Fruit fly (Drosophila melanogaster) whole organism, embryonic: ENCODE results near the gene NK7.1.

ENCODE experiments used
- Adf1 ChIP-seq: fragments of 200-800 bp; sonication (Bioruptor generic); IDR thresholded peaks from 2 replicates; pipeline ENCODE4 v1.3.6; 2022; ENCODE audit warnings: missing biosample characterization, missing genetic modification characterization
- Atf3 ChIP-seq: fragments of 200-800 bp; sonication (Bioruptor generic); optimal IDR thresholded peaks from 3 replicates; lab custom pipeline; 2016; ENCODE audit warnings: missing biosample characterization, missing genetic modification characterization
- Bdp1 ChIP-seq: fragments of 200-800 bp; sonication (Bioruptor generic); optimal IDR thresholded peaks from 3 replicates; lab custom pipeline; 2016; ENCODE audit warnings: missing biosample characterization, missing genetic modification characterization
- CG11696 ChIP-seq: fragments of 200-800 bp; sonication (Bioruptor generic); IDR thresholded peaks from 2 replicates; pipeline ENCODE4 v1.3.6; 2022; ENCODE audit warnings: missing biosample characterization, missing genetic modification characterization
- CG12155 ChIP-seq: fragments of 200-800 bp; sonication (Bioruptor generic); optimal IDR thresholded peaks from 3 replicates; lab custom pipeline; 2016; ENCODE audit warnings: missing biosample characterization, missing genetic modification characterization
- CG12942 ChIP-seq: fragments of 200-800 bp; sonication (Bioruptor generic); optimal IDR thresholded peaks from 3 replicates; lab custom pipeline; 2016; ENCODE audit warnings: missing biosample characterization, missing genetic modification characterization
- CG14441 ChIP-seq: fragments of 200-800 bp; sonication (Bioruptor generic); IDR thresholded peaks from 2 replicates; pipeline ENCODE4 v1.3.6; 2022; ENCODE audit warnings: missing biosample characterization, missing genetic modification characterization
- CG16815 ChIP-seq: fragments of 200-800 bp; sonication (Bioruptor generic); optimal IDR thresholded peaks from 3 replicates; lab custom pipeline; 2017; ENCODE audit warnings: missing biosample characterization, mild to moderate bottlenecking, missing genetic modification characterization
- CG17385 ChIP-seq: fragments of 200-800 bp; sonication (Bioruptor generic); optimal IDR thresholded peaks from 3 replicates; lab custom pipeline; 2018; ENCODE audit warnings: missing biosample characterization, mild to moderate bottlenecking, missing genetic modification characterization
- CG18011 ChIP-seq: fragments of 200-800 bp; sonication (Bioruptor generic); optimal IDR thresholded peaks from 2 replicates; lab custom pipeline; 2017; ENCODE audit warnings: missing biosample characterization, missing genetic modification characterization, mild to moderate bottlenecking, moderate library complexity, missing genotype
- CG2199 ChIP-seq: fragments of 200-800 bp; sonication (Bioruptor generic); IDR thresholded peaks from 3 replicates; pipeline ENCODE4 v1.3.6; 2022; ENCODE audit warnings: missing biosample characterization, missing genetic modification characterization
- CG2202 ChIP-seq: fragments of 200-800 bp; sonication (Bioruptor generic); optimal IDR thresholded peaks from 2 replicates; lab custom pipeline; 2018; ENCODE audit warnings: missing biosample characterization, mild to moderate bottlenecking, missing genetic modification characterization
- CG32772 ChIP-seq: fragments of 200-800 bp; sonication (Bioruptor generic); IDR thresholded peaks from 2 replicates; pipeline ENCODE4 v1.3.6; 2022; ENCODE audit warnings: missing biosample characterization, missing genetic modification characterization
- CG33557 ChIP-seq: fragments of 200-800 bp; sonication (Bioruptor generic); optimal IDR thresholded peaks from 2 replicates; lab custom pipeline; 2019; ENCODE audit warnings: missing biosample characterization, mild to moderate bottlenecking, missing genetic modification characterization, moderate library complexity
- CG4707 ChIP-seq: fragments of 200-800 bp; sonication (Bioruptor generic); optimal IDR thresholded peaks from 2 replicates; lab custom pipeline; 2018; ENCODE audit warnings: missing biosample characterization, mild to moderate bottlenecking, missing genetic modification characterization, moderate library complexity
- CG6175 ChIP-seq: fragments of 200-800 bp; sonication (Bioruptor generic); IDR thresholded peaks from 3 replicates; pipeline ENCODE4 v1.3.6; 2022; ENCODE audit warnings: missing biosample characterization, missing genetic modification characterization
- CG6765 ChIP-seq: fragments of 200-800 bp; sonication (Bioruptor generic); optimal IDR thresholded peaks from 3 replicates; lab custom pipeline; 2017; ENCODE audit warnings: missing biosample characterization, mild to moderate bottlenecking, missing genetic modification characterization
- CG7271 ChIP-seq: fragments of 200-800 bp; sonication (Bioruptor generic); optimal IDR thresholded peaks from 2 replicates; lab custom pipeline; 2018; ENCODE audit warnings: missing biosample characterization, mild to moderate bottlenecking, missing genetic modification characterization, moderate library complexity
- CG7745 ChIP-seq: fragments of 200-800 bp; sonication (Bioruptor generic); optimal IDR thresholded peaks from 2 replicates; lab custom pipeline; 2018; ENCODE audit warnings: missing biosample characterization, mild to moderate bottlenecking, missing genetic modification characterization, moderate library complexity
- CG7987 ChIP-seq: fragments of 200-800 bp; sonication (Bioruptor generic); optimal IDR thresholded peaks from 2 replicates; lab custom pipeline; 2018; ENCODE audit warnings: missing biosample characterization, mild to moderate bottlenecking, missing genetic modification characterization, moderate library complexity
- CG8281 ChIP-seq: fragments of 200-800 bp; sonication (Bioruptor generic); optimal IDR thresholded peaks from 2 replicates; lab custom pipeline; 2018; ENCODE audit warnings: missing biosample characterization, mild to moderate bottlenecking, missing genetic modification characterization, moderate library complexity
- CTCF ChIP-seq: fragments of 200-800 bp; sonication (Bioruptor generic); optimal IDR thresholded peaks from 2 replicates; lab custom pipeline; 2017; ENCODE audit warnings: missing biosample characterization, mild to moderate bottlenecking, missing genetic modification characterization, moderate library complexity
- Camta ChIP-seq: fragments of 200-800 bp; sonication (Bioruptor generic); optimal IDR thresholded peaks from 2 replicates; lab custom pipeline; 2016; ENCODE audit warnings: missing biosample characterization, missing genetic modification characterization
- CrebB ChIP-seq: fragments of 200-800 bp; sonication (Bioruptor generic); optimal IDR thresholded peaks from 3 replicates; lab custom pipeline; 2018; ENCODE audit warnings: missing biosample characterization, mild to moderate bottlenecking, missing genetic modification characterization
- Eip74EF ChIP-seq, 2 experiments: fragments of 200-800 bp in 1 of 2; fragments of >200 bp in 1 of 2; sonication (Bioruptor generic) in 1 of 2; optimal IDR thresholded peaks; 2 replicates each; lab custom pipeline; 2017 to 2019; ENCODE audit warnings: missing biosample characterization in 2 of 2, missing genetic modification characterization in 2 of 2, mild to moderate bottlenecking in 1 of 2, moderate library complexity in 1 of 2
- HmgZ ChIP-seq: fragments of 200-800 bp; sonication (Bioruptor generic); optimal IDR thresholded peaks from 2 replicates; lab custom pipeline; 2018; ENCODE audit warnings: missing biosample characterization, mild to moderate bottlenecking, missing genetic modification characterization
- Hmr ChIP-seq: fragments of 200-800 bp; sonication (Bioruptor generic); optimal IDR thresholded peaks from 3 replicates; lab custom pipeline; 2017; ENCODE audit warnings: mild to moderate bottlenecking, missing biosample characterization, missing genetic modification reagents, missing genetic modification characterization
- Kr ChIP-seq: fragments of 200-800 bp; sonication (Bioruptor generic); optimal IDR thresholded peaks from 2 replicates; lab custom pipeline; 2017; ENCODE audit warnings: missing biosample characterization, mild to moderate bottlenecking, missing genetic modification characterization
- Myb ChIP-seq: fragments of 200-800 bp; sonication (Bioruptor generic); optimal IDR thresholded peaks from 2 replicates; lab custom pipeline; 2016; ENCODE audit warnings: missing biosample characterization, missing genetic modification characterization
- Nf-YC ChIP-seq: fragments of 200-800 bp; optimal IDR thresholded peaks from 3 replicates; lab custom pipeline; 2019; ENCODE audit warnings: missing biosample characterization, mild to moderate bottlenecking, missing genetic modification characterization, moderate library complexity
- Taf1 ChIP-seq: fragments of 200-800 bp; sonication (Bioruptor generic); IDR thresholded peaks from 2 replicates; pipeline ENCODE4 v1.3.6; 2022; ENCODE audit warnings: missing biosample characterization, missing genetic modification characterization
- Trl ChIP-seq, 3 experiments: fragments of >200 bp in 2 of 3; fragments of 200-800 bp in 1 of 3; sonication (Bioruptor generic) in 1 of 3; optimal IDR thresholded peaks; 2 replicates in 1 of 3; 3 replicates in 2 of 3; lab custom pipeline; 2016 to 2017; ENCODE audit warnings: missing biosample characterization in 1 of 3, missing genetic modification characterization in 1 of 3
- ase ChIP-seq: fragments of 200-800 bp; sonication (Bioruptor generic); IDR thresholded peaks from 3 replicates; pipeline ENCODE4 v1.3.6; 2022; ENCODE audit warnings: missing biosample characterization, missing genetic modification characterization
- bigmax ChIP-seq: fragments of 200-800 bp; sonication (Bioruptor generic); optimal IDR thresholded peaks from 2 replicates; lab custom pipeline; 2018; ENCODE audit warnings: missing biosample characterization, mild to moderate bottlenecking, missing genetic modification characterization
- crc ChIP-seq: fragments of 200-800 bp; sonication (Bioruptor generic); optimal IDR thresholded peaks from 2 replicates; lab custom pipeline; 2016; ENCODE audit warnings: missing biosample characterization, missing genetic modification characterization
- crol ChIP-seq: fragments of 200-800 bp; sonication (Bioruptor generic); IDR thresholded peaks from 2 replicates; pipeline ENCODE4 v1.3.6; 2022; ENCODE audit warnings: missing biosample characterization, missing genetic modification characterization
- disco-r ChIP-seq: fragments of 200-800 bp; sonication (Bioruptor generic); optimal IDR thresholded peaks from 2 replicates; lab custom pipeline; 2016; ENCODE audit warnings: missing biosample characterization, missing genetic modification characterization
- dpn ChIP-seq, 2 experiments: fragments of 200-800 bp; sonication (Bioruptor generic); optimal IDR thresholded peaks; 3 replicates each; lab custom pipeline; 2016; ENCODE audit warnings: missing biosample characterization in 2 of 2, missing genetic modification characterization in 2 of 2
- fd96Cb ChIP-seq: fragments of 200-800 bp; sonication (Bioruptor generic); optimal IDR thresholded peaks from 2 replicates; lab custom pipeline; 2018; ENCODE audit warnings: missing biosample characterization, mild to moderate bottlenecking, missing genetic modification characterization, moderate library complexity
- hth ChIP-seq: fragments of >200 bp; optimal IDR thresholded peaks from 2 replicates; lab custom pipeline; 2017; ENCODE audit warnings: inconsistent platforms
- inv ChIP-seq: fragments of 200-800 bp; sonication (Bioruptor generic); IDR thresholded peaks from 2 replicates; pipeline ENCODE4 v1.3.6; 2022; ENCODE audit warnings: missing biosample characterization, missing genetic modification characterization; ENCODE audit not compliant: partially characterized antibody
- kni ChIP-seq: fragments of 200-800 bp; sonication (Bioruptor generic); optimal IDR thresholded peaks from 3 replicates; lab custom pipeline; 2017; ENCODE audit warnings: mild to moderate bottlenecking, missing biosample characterization, missing genetic modification reagents, missing genetic modification characterization
- maf-S ChIP-seq: fragments of 200-800 bp; sonication (Bioruptor generic); optimal IDR thresholded peaks from 2 replicates; lab custom pipeline; 2016; ENCODE audit warnings: missing biosample characterization, missing genetic modification characterization
- pum ChIP-seq: fragments of 200-800 bp; sonication (Bioruptor generic); optimal IDR thresholded peaks from 2 replicates; lab custom pipeline; 2016; ENCODE audit warnings: missing biosample characterization, missing genetic modification characterization
- ranshi ChIP-seq: fragments of 200-800 bp; sonication (Bioruptor generic); IDR thresholded peaks from 2 replicates; pipeline ENCODE4 v1.3.6; 2022; ENCODE audit warnings: missing biosample characterization, missing genetic modification characterization
- sna ChIP-seq: fragments of 200-800 bp; sonication (Bioruptor generic); IDR thresholded peaks from 2 replicates; pipeline ENCODE4 v1.3.6; 2022; ENCODE audit warnings: missing biosample characterization, missing genetic modification characterization; ENCODE audit not compliant: partially characterized antibody
- sr ChIP-seq: fragments of 200-800 bp; sonication (Bioruptor generic); IDR thresholded peaks from 3 replicates; pipeline ENCODE4 v1.3.6; 2022; ENCODE audit warnings: missing biosample characterization, missing genetic modification characterization
- toy ChIP-seq: fragments of 200-800 bp; sonication (Bioruptor generic); IDR thresholded peaks from 2 replicates; pipeline ENCODE4 v1.3.6; 2022; ENCODE audit warnings: missing biosample characterization, missing genetic modification characterization
- tup ChIP-seq: fragments of 200-800 bp; sonication (Bioruptor generic); optimal IDR thresholded peaks from 2 replicates; lab custom pipeline; 2016; ENCODE audit warnings: missing biosample characterization, mild to moderate bottlenecking, missing genetic modification characterization, moderate library complexity
- zfh1 ChIP-seq: fragments of 200-800 bp; sonication (Bioruptor generic); IDR thresholded peaks from 3 replicates; pipeline ENCODE4 v1.3.6; 2022; ENCODE audit warnings: missing biosample characterization, missing genetic modification characterization

The NK7.1 gene

DNA sequence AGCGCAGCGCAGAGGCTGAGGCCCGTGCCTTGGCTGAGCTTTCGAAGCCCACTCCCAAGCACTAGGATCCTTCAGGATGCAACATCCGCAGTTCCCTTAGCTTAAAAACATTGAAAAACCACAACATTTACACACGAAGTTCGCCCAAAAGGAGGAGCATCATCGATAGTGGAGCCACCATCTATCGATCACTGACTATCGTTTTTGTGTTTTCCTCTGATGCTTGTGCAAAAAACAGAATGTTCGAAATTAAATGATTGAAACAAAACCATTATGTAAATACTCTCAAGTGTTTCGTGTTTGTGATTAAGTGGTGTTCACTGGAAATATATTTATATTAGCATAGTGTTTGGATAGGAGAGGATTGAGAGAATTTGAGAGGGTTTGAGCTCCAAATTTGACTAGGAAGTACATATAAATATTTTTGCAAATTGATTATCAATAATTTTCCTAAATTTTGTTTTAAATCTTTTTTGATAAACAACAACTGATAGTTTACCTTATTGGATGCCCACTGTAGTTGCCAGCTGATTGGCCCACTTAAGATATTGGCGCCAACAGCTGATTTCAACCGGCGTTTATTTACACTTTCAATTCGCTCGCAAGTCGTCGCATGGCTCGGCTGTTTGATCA lies 45.2 kb downstream of the NK7.1 start, which contains the start of gene spn-B (continued):
- TF ChIP-seq Bdp1 (GFP tag; lab: Kevin White, UChicago) (peak; percentile 40), maf-S (GFP tag; lab: Kevin White, UChicago) (peak; percentile 31), bigmax (GFP tag; lab: Kevin White, UChicago) (no peak), CG8281 (tag; lab: Kevin White, UChicago) (peak; percentile 50), HmgZ (tag; lab: Kevin White, UChicago) (peak; percentile 70), kni (GFP tag; lab: Kevin White, UChicago) (peak; percentile 15), fd96Cb (peak; percentile 70), CG6765 (peak; percentile 55), pum (GFP tag; lab: Kevin White, UChicago) (peak; percentile 32), CG32772 (0 out of 2 replicates have a peak, but pooled peaks have one; percentile 48), crol (GFP tag; lab: Robert Waterston, UW) (no peak), CG17385 (GFP tag; lab: Kevin White, UChicago) (peak; percentile 73), toy (0 out of 2 replicates have a peak, but pooled peaks have one; percentile 25), crc (GFP tag; lab: Kevin White, UChicago) (peak; percentile 30), Trl (optimal IDR thresholded peaks at IDR 0.05; lab: Kevin White, UChicago) (no peak), Trl (GFP tag; optimal IDR thresholded peaks at IDR 0.05; lab: Kevin White, UChicago) (peak; percentile 30), CG7271 (tag; lab: Kevin White, UChicago) (no peak), Kr (GFP tag; lab: Kevin White, UChicago) (no peak), sna (peak; percentile 36; the same call in 1 of the 2 replicates), dpn (GFP tag; optimal IDR thresholded peaks at IDR 0.05; lab: Kevin White, UChicago) (peak; percentile 68 to 76), Adf1 (GFP tag; lab: Robert Waterston, UW) (no peak), CG12942 (GFP tag; lab: Kevin White, UChicago) (peak; percentile 23), CrebB (tag; lab: Kevin White, UChicago) (no peak), Nf-YC (tag; lab: Kevin White, UChicago) (peak; percentile 70), zfh1 (GFP tag; lab: Robert Waterston, UW) (peak; percentile 72; the same call in 2 of the 3 replicates), CG4707 (GFP tag; lab: Kevin White, UChicago) (peak; percentile 59), Hmr (GFP tag; lab: Kevin White, UChicago) (peak; percentile 80), CG14441 (GFP tag; lab: Robert Waterston, UW) (peak; percentile 67), CG33557 (peak; percentile 67), Eip74EF (GFP tag; optimal IDR thresholded peaks at IDR 0.05; lab: Kevin White, UChicago) (peak in 1 of 2 experiments; percentile 74), CG12155 (GFP tag; lab: Kevin White, UChicago) (peak; percentile 63), CG2202 (tag; lab: Kevin White, UChicago) (peak; percentile 67), CG6175 (GFP tag; lab: Robert Waterston, UW) (no peak), CG7745 (tag; lab: Kevin White, UChicago) (no peak), tup (GFP tag; lab: Kevin White, UChicago) (peak; percentile 37), CG16815 (GFP tag; lab: Kevin White, UChicago) (peak; percentile 57), CG7987 (no peak), Camta (GFP tag; lab: Kevin White, UChicago) (peak; percentile 40), sr (GFP tag; lab: Robert Waterston, UW) (0 out of 3 replicates have a peak, but pooled peaks have one; percentile 19), Myb (GFP tag; lab: Kevin White, UChicago) (peak; percentile 18), CG18011 (GFP tag; lab: Kevin White, UChicago) (peak; percentile 43), Taf1 (GFP tag; lab: Robert Waterston, UW) (no peak), inv (GFP tag; lab: Robert Waterston, UW) (peak; percentile 15; the same call in 1 of the 2 replicates), ase (GFP tag; lab: Robert Waterston, UW) (0 out of 3 replicates have a peak, but pooled peaks have one; percentile 48), ranshi (GFP tag; lab: Robert Waterston, UW) (peak; percentile 56), CTCF (GFP tag; lab: Kevin White, UChicago) (peak; percentile 49), CG11696 (no peak), Atf3 (no peak), disco-r (GFP tag; lab: Kevin White, UChicago) (peak; percentile 22), CG2199 (GFP tag; lab: Robert Waterston, UW) (no peak), hth (lab: Kevin White, UChicago) (no peak)
